Worm (Caenorhabditis elegans) whole organism, mixed stage, embryonic: ENCODE data around the gene F36D3.1.

Source experiments
- M03D4.4 ChIP-seq: sonication (generic microtip); optimal IDR thresholded peaks from 2 replicates; lab custom pipeline; 2017; ENCODE audit warnings: mild to moderate bottlenecking, missing genetic modification characterization, missing compliant biosample characterization
- bed-3 ChIP-seq: fragments of 200-800 bp; sonication (Bioruptor generic); optimal IDR thresholded peaks from 3 replicates; lab custom pipeline; 2018; ENCODE audit warnings: mild to moderate bottlenecking, missing genetic modification characterization, moderate library complexity, missing compliant biosample characterization
- blmp-1 ChIP-seq: fragments of 150-350 bp; optimal IDR thresholded peaks from 2 replicates; lab custom pipeline; 2014; ENCODE audit warnings: missing biosample characterization, missing genetic modification characterization
- ceh-43 ChIP-seq: fragments of 200-800 bp; sonication (Bioruptor generic); optimal IDR thresholded peaks from 2 replicates; lab custom pipeline; 2018; ENCODE audit warnings: mild to moderate bottlenecking, missing genetic modification characterization, moderate library complexity, missing compliant biosample characterization
- ceh-83 ChIP-seq: fragments of 200-800 bp; sonication (Bioruptor generic); optimal IDR thresholded peaks from 2 replicates; lab custom pipeline; 2018; ENCODE audit warnings: mild to moderate bottlenecking, missing genetic modification characterization, missing compliant biosample characterization
- ces-1 ChIP-seq: fragments of 150-350 bp; optimal IDR thresholded peaks from 2 replicates; lab custom pipeline; 2014; ENCODE audit warnings: missing biosample characterization, missing genetic modification reagents, missing genetic modification characterization
- cnd-1 ChIP-seq: fragments of 200-800 bp; sonication (Bioruptor generic); optimal IDR thresholded peaks from 2 replicates; lab custom pipeline; 2018; ENCODE audit warnings: mild to moderate bottlenecking, missing genetic modification characterization, missing compliant biosample characterization
- drap-1 ChIP-seq: fragments of 200-800 bp; sonication (Bioruptor generic); optimal IDR thresholded peaks from 3 replicates; lab custom pipeline; 2018; ENCODE audit warnings: mild to moderate bottlenecking, missing genetic modification characterization, missing compliant biosample characterization
- flh-1 ChIP-seq: fragments of 200-800 bp; sonication (Bioruptor generic); optimal IDR thresholded peaks from 2 replicates; lab custom pipeline; 2018; ENCODE audit warnings: mild to moderate bottlenecking, missing genetic modification characterization, moderate library complexity, missing compliant biosample characterization
- ham-2 ChIP-seq: fragments of 200-800 bp; sonication (Bioruptor generic); optimal IDR thresholded peaks from 2 replicates; lab custom pipeline; 2018; ENCODE audit warnings: mild to moderate bottlenecking, missing genetic modification characterization, missing compliant biosample characterization
- hlh-1 ChIP-seq: fragments of 150-350 bp; optimal IDR thresholded peaks from 2 replicates; lab custom pipeline; 2014; ENCODE audit warnings: missing biosample characterization, missing genetic modification reagents, missing genetic modification characterization
- lin-13 ChIP-seq: fragments of 150-350 bp; optimal IDR thresholded peaks from 2 replicates; lab custom pipeline; 2014; ENCODE audit warnings: missing biosample characterization, missing genetic modification characterization
- lin-32 ChIP-seq: fragments of 200-800 bp; sonication (Bioruptor generic); optimal IDR thresholded peaks from 2 replicates; lab custom pipeline; 2018; ENCODE audit warnings: mild to moderate bottlenecking, missing genetic modification characterization, missing compliant biosample characterization
- lsy-2 ChIP-seq: fragments of 150-350 bp; optimal IDR thresholded peaks from 2 replicates; lab custom pipeline; 2014; ENCODE audit warnings: missing biosample characterization, missing genetic modification characterization
- mab-5 ChIP-seq: fragments of 150-350 bp; optimal IDR thresholded peaks from 2 replicates; lab custom pipeline; 2014; ENCODE audit warnings: missing biosample characterization, missing genetic modification characterization
- mep-1 ChIP-seq: fragments of 150-350 bp; optimal IDR thresholded peaks from 2 replicates; lab custom pipeline; 2017; ENCODE audit warnings: missing biosample characterization, missing genetic modification reagents, missing genetic modification characterization, inconsistent platforms
- mls-2 ChIP-seq: sonication (generic microtip); optimal IDR thresholded peaks from 2 replicates; lab custom pipeline; 2016; ENCODE audit warnings: mild to moderate bottlenecking, missing genetic modification characterization, moderate library complexity, missing compliant biosample characterization
- nhr-12 ChIP-seq: fragments of 150-350 bp; optimal IDR thresholded peaks from 2 replicates; lab custom pipeline; 2014; ENCODE audit warnings: missing biosample characterization, missing genetic modification characterization
- nhr-2 ChIP-seq: fragments of 150-350 bp; optimal IDR thresholded peaks from 2 replicates; lab custom pipeline; 2014; ENCODE audit warnings: missing biosample characterization, missing genetic modification characterization
- nhr-237 ChIP-seq: fragments of 150-350 bp; optimal IDR thresholded peaks from 2 replicates; lab custom pipeline; 2014; ENCODE audit warnings: missing biosample characterization, missing genetic modification characterization
- nhr-28 ChIP-seq: fragments of 150-350 bp; optimal IDR thresholded peaks from 2 replicates; lab custom pipeline; 2014; ENCODE audit warnings: missing biosample characterization, missing genetic modification characterization
- nhr-76 ChIP-seq: sonication (generic microtip); optimal IDR thresholded peaks from 2 replicates; lab custom pipeline; 2017; ENCODE audit warnings: missing biosample characterization, missing genetic modification characterization
- pha-4 ChIP-seq: fragments of 150-350 bp; optimal IDR thresholded peaks from 2 replicates; lab custom pipeline; 2018; ENCODE audit warnings: missing biosample characterization, missing genetic modification reagents, missing genetic modification characterization
- sem-2 ChIP-seq: fragments of 200-800 bp; sonication (Bioruptor generic); optimal IDR thresholded peaks from 2 replicates; lab custom pipeline; 2018; ENCODE audit warnings: mild to moderate bottlenecking, missing genetic modification characterization, missing compliant biosample characterization
- snpc-4 ChIP-seq: fragments of 150-350 bp; optimal IDR thresholded peaks from 2 replicates; lab custom pipeline; 2014; ENCODE audit warnings: missing biosample characterization, missing genetic modification characterization
- sptf-1 ChIP-seq: sonication (generic microtip); optimal IDR thresholded peaks from 2 replicates; lab custom pipeline; 2017; ENCODE audit warnings: mild to moderate bottlenecking, missing genetic modification characterization, moderate library complexity, missing compliant biosample characterization
- tbx-8 ChIP-seq: fragments of 200-800 bp; sonication (Bioruptor generic); optimal IDR thresholded peaks from 2 replicates; lab custom pipeline; 2018; ENCODE audit warnings: mild to moderate bottlenecking, missing genetic modification characterization, moderate library complexity, missing compliant biosample characterization
- unc-120 ChIP-seq: sonication (generic microtip); optimal IDR thresholded peaks from 2 replicates; lab custom pipeline; 2017; ENCODE audit warnings: missing genetic modification characterization, missing compliant biosample characterization; ENCODE audit not compliant: poor library complexity, severe bottlenecking
- unc-39 ChIP-seq: fragments of 150-350 bp; optimal IDR thresholded peaks from 2 replicates; lab custom pipeline; 2014; ENCODE audit warnings: missing biosample characterization, missing genetic modification characterization
- unc-62 ChIP-seq: fragments of 150-350 bp; optimal IDR thresholded peaks from 2 replicates; lab custom pipeline; 2014; ENCODE audit warnings: missing biosample characterization, missing genetic modification reagents, missing genetic modification characterization
- zip-8 ChIP-seq: fragments of 150-350 bp; optimal IDR thresholded peaks from 2 replicates; lab custom pipeline; 2014; ENCODE audit warnings: missing biosample characterization, missing genetic modification characterization
- ztf-11 ChIP-seq: fragments of 150-350 bp; optimal IDR thresholded peaks from 2 replicates; lab custom pipeline; 2014; ENCODE audit warnings: missing biosample characterization, missing genetic modification characterization

Gene F36D3.1

ce11 chrV:16497504-16497903 is 1.6 kb upstream of the F36D3.1 start, which contains the start of gene srh-136:
srh-136 (minus strand) TSS chrV:16497596.
- TF ChIP-seq cnd-1 (tag; lab: Kevin White, UChicago) (no peak), drap-1 (GFP tag; lab: Kevin White, UChicago) (no peak), sem-2 (no peak), tbx-8 (GFP tag; lab: Kevin White, UChicago) (no peak), nhr-2 (tag; lab: Kevin White, UChicago) (no peak), bed-3 (GFP tag; lab: Kevin White, UChicago) (no peak), snpc-4 (tag; lab: Kevin White, UChicago) (no peak), nhr-76 (tag; lab: Kevin White, UChicago) (no peak), nhr-12 (tag; lab: Kevin White, UChicago) (no peak), hlh-1 (tag; lab: Kevin White, UChicago) (no peak), zip-8 (tag; lab: Kevin White, UChicago) (no peak), ztf-11 (tag; lab: Kevin White, UChicago) (no peak), flh-1 (GFP tag; lab: Kevin White, UChicago) (no peak), ceh-83 (GFP tag; lab: Kevin White, UChicago) (no peak), unc-120 (tag; lab: Kevin White, UChicago) (no peak), lsy-2 (no peak), ceh-43 (no peak), blmp-1 (tag; lab: Kevin White, UChicago) (no peak), unc-62 (GFP tag; lab: Kevin White, UChicago) (no peak)

- TF ChIP-seq mep-1 (tag; lab: Kevin White, UChicago) (no peak), lin-32 (GFP tag; lab: Kevin White, UChicago) (no peak), nhr-2 (tag; lab: Kevin White, UChicago) (no peak), sptf-1 (tag; lab: Kevin White, UChicago) (no peak), mab-5 (no peak), hlh-1 (tag; lab: Kevin White, UChicago) (no peak)
Observed at ce11 chrV:16503164-16503563, 4.0 kb downstream of the F36D3.1 start, which contains the start of gene F36D3.14. F36D3.14 (minus strand) TSS chrV:16503264.

- TF ChIP-seq nhr-28, result no peak
- TF ChIP-seq nhr-2 (tag; lab: Kevin White, UChicago), result no peak
- no peak for TF ChIP-seq nhr-12 (tag; lab: Kevin White, UChicago)
- no peak for TF ChIP-seq ceh-83 (GFP tag; lab: Kevin White, UChicago)
- no peak for TF ChIP-seq pha-4
- no peak for TF ChIP-seq flh-1 (GFP tag; lab: Kevin White, UChicago)
- no peak for TF ChIP-seq cnd-1 (tag; lab: Kevin White, UChicago)
- TF ChIP-seq, all 35 proteins: peak for 0
Observed at ce11 chrV:16505828-16506227, 6.7 kb downstream of the F36D3.1 start, which contains the start of gene nhr-54. nhr-54 (minus strand) TSS chrV:16505928.

- no peak for TF ChIP-seq ceh-43
- TF ChIP-seq unc-39 (tag; lab: Kevin White, UChicago), result no peak
- TF ChIP-seq ceh-83 (GFP tag; lab: Kevin White, UChicago), result no peak
- TF ChIP-seq unc-120 (tag; lab: Kevin White, UChicago), result no peak
- no peak for TF ChIP-seq cnd-1 (tag; lab: Kevin White, UChicago)
- TF ChIP-seq M03D4.4 (tag; lab: Kevin White, UChicago), result no peak
- TF ChIP-seq lin-13 (tag; lab: Kevin White, UChicago), result no peak
- TF ChIP-seq drap-1 (GFP tag; lab: Kevin White, UChicago), result no peak
- no peak for TF ChIP-seq mab-5
- no peak for TF ChIP-seq ham-2 (GFP tag; lab: Kevin White, UChicago)
Observed at ce11 chrV:16506650-16507049, 7.5 kb downstream of the F36D3.1 start.

- TF ChIP-seq nhr-237 (tag; lab: Kevin White, UChicago) (no peak), mls-2 (no peak), lin-13 (tag; lab: Kevin White, UChicago) (no peak), pha-4 (no peak), ces-1 (GFP tag; lab: Kevin White, UChicago) (no peak), sptf-1 (tag; lab: Kevin White, UChicago) (no peak), lsy-2 (no peak), ztf-11 (tag; lab: Kevin White, UChicago) (no peak), unc-62 (GFP tag; lab: Kevin White, UChicago) (no peak)
- TF ChIP-seq, all 35 proteins: peak for 0
Observed at ce11 chrV:16508667-16509066, 9.5 kb downstream of the F36D3.1 start, which contains the start of gene srr-3. srr-3 (minus strand) TSS chrV:16508767.
